Fruit fly (Drosophila melanogaster) whole organism, embryonic: Measurements from ENCODE around the gene CG12279.

ENCODE experiments used
- Adf1 ChIP-seq: fragments of 200-800 bp; sonication (Bioruptor generic); IDR thresholded peaks from 2 replicates; pipeline ENCODE4 v1.3.6; 2022; ENCODE audit warnings: missing biosample characterization, missing genetic modification characterization
- Atf3 ChIP-seq: fragments of 200-800 bp; sonication (Bioruptor generic); optimal IDR thresholded peaks from 3 replicates; lab custom pipeline; 2016; ENCODE audit warnings: missing biosample characterization, missing genetic modification characterization
- B-H2 ChIP-seq: fragments of 200-800 bp; sonication (Bioruptor generic); optimal IDR thresholded peaks from 2 replicates; lab custom pipeline; 2018; ENCODE audit warnings: missing biosample characterization, mild to moderate bottlenecking, missing genetic modification characterization
- CG10321 ChIP-seq: fragments of 200-800 bp; sonication (Bioruptor generic); IDR thresholded peaks from 2 replicates; pipeline ENCODE4 v1.3.6; 2022; ENCODE audit warnings: missing biosample characterization, missing genetic modification characterization
- CG11696 ChIP-seq: fragments of 200-800 bp; sonication (Bioruptor generic); IDR thresholded peaks from 2 replicates; pipeline ENCODE4 v1.3.6; 2022; ENCODE audit warnings: missing biosample characterization, missing genetic modification characterization
- CG13123 ChIP-seq: fragments of 200-800 bp; sonication (Bioruptor generic); optimal IDR thresholded peaks from 2 replicates; lab custom pipeline; 2016; ENCODE audit warnings: missing biosample characterization, missing genetic modification characterization
- CG13424 ChIP-seq: fragments of 200-800 bp; sonication (Bioruptor generic); optimal IDR thresholded peaks from 2 replicates; lab custom pipeline; 2019; ENCODE audit warnings: missing biosample characterization, mild to moderate bottlenecking, missing genetic modification characterization, moderate library complexity
- CG14441 ChIP-seq: fragments of 200-800 bp; sonication (Bioruptor generic); IDR thresholded peaks from 2 replicates; pipeline ENCODE4 v1.3.6; 2022; ENCODE audit warnings: missing biosample characterization, missing genetic modification characterization
- CG17568 ChIP-seq: fragments of 200-800 bp; sonication (Bioruptor generic); optimal IDR thresholded peaks from 2 replicates; lab custom pipeline; 2018; ENCODE audit warnings: missing biosample characterization, mild to moderate bottlenecking, missing genetic modification characterization, moderate library complexity
- CG18619 ChIP-seq: fragments of 200-800 bp; sonication (Bioruptor generic); optimal IDR thresholded peaks from 3 replicates; lab custom pipeline; 2017; ENCODE audit warnings: missing biosample characterization, mild to moderate bottlenecking, missing genetic modification characterization
- CG2129 ChIP-seq: fragments of 200-800 bp; sonication (Bioruptor generic); IDR thresholded peaks from 2 replicates; pipeline ENCODE4 v1.3.6; 2022; ENCODE audit warnings: missing biosample characterization, missing genetic modification characterization; ENCODE audit not compliant: partially characterized antibody
- CG2202 ChIP-seq: fragments of 200-800 bp; sonication (Bioruptor generic); optimal IDR thresholded peaks from 2 replicates; lab custom pipeline; 2018; ENCODE audit warnings: missing biosample characterization, mild to moderate bottlenecking, missing genetic modification characterization
- CG2889 ChIP-seq: fragments of 200-800 bp; sonication (Bioruptor generic); IDR thresholded peaks from 3 replicates; pipeline ENCODE4 v1.3.6; 2022; ENCODE audit warnings: missing biosample characterization, missing genetic modification characterization
- CG3065 ChIP-seq: fragments of 200-800 bp; sonication (Bioruptor generic); optimal IDR thresholded peaks from 2 replicates; lab custom pipeline; 2016; ENCODE audit warnings: missing biosample characterization, missing genetic modification characterization
- CG31441 ChIP-seq: fragments of 200-800 bp; sonication (Bioruptor generic); IDR thresholded peaks from 2 replicates; pipeline ENCODE4 v1.3.6; 2022; ENCODE audit warnings: missing biosample characterization, missing genetic modification characterization
- CG32772 ChIP-seq: fragments of 200-800 bp; sonication (Bioruptor generic); IDR thresholded peaks from 2 replicates; pipeline ENCODE4 v1.3.6; 2022; ENCODE audit warnings: missing biosample characterization, missing genetic modification characterization
- CG4282 ChIP-seq: fragments of 200-800 bp; sonication (Bioruptor generic); optimal IDR thresholded peaks from 2 replicates; lab custom pipeline; 2016; ENCODE audit warnings: missing biosample characterization, missing genetic modification characterization
- CG4404 ChIP-seq: fragments of 200-800 bp; sonication (Bioruptor generic); IDR thresholded peaks from 2 replicates; pipeline ENCODE4 v1.3.6; 2022; ENCODE audit warnings: missing biosample characterization, missing genetic modification characterization
- CG5180 ChIP-seq: fragments of 200-800 bp; sonication (Bioruptor generic); optimal IDR thresholded peaks from 3 replicates; lab custom pipeline; 2017; ENCODE audit warnings: missing biosample characterization, missing genetic modification characterization, mild to moderate bottlenecking, moderate library complexity, missing genetic modification reagents
- CG8281 ChIP-seq: fragments of 200-800 bp; sonication (Bioruptor generic); optimal IDR thresholded peaks from 2 replicates; lab custom pipeline; 2018; ENCODE audit warnings: missing biosample characterization, mild to moderate bottlenecking, missing genetic modification characterization, moderate library complexity
- CG8388 ChIP-seq: fragments of 200-800 bp; sonication (Bioruptor generic); optimal IDR thresholded peaks from 2 replicates; lab custom pipeline; 2019; ENCODE audit warnings: missing biosample characterization, mild to moderate bottlenecking, missing genetic modification characterization, moderate library complexity
- CG9932 ChIP-seq: fragments of 200-800 bp; sonication (Bioruptor generic); IDR thresholded peaks from 2 replicates; pipeline ENCODE4 v1.3.6; 2022; ENCODE audit warnings: missing biosample characterization, missing genetic modification characterization
- Camta ChIP-seq: fragments of 200-800 bp; sonication (Bioruptor generic); optimal IDR thresholded peaks from 2 replicates; lab custom pipeline; 2016; ENCODE audit warnings: missing biosample characterization, missing genetic modification characterization
- CrebB ChIP-seq: fragments of 200-800 bp; sonication (Bioruptor generic); optimal IDR thresholded peaks from 3 replicates; lab custom pipeline; 2018; ENCODE audit warnings: missing biosample characterization, mild to moderate bottlenecking, missing genetic modification characterization
- Deaf1 ChIP-seq: fragments of 200-800 bp; optimal IDR thresholded peaks from 3 replicates; lab custom pipeline; 2019; ENCODE audit warnings: missing biosample characterization, mild to moderate bottlenecking, missing genetic modification characterization, moderate library complexity
- Hr3 ChIP-seq: fragments of 200-800 bp; sonication (Bioruptor generic); optimal IDR thresholded peaks from 3 replicates; lab custom pipeline; 2016; ENCODE audit warnings: missing biosample characterization, missing genetic modification characterization
- Hr78 ChIP-seq, 2 experiments: fragments of 200-800 bp in 1 of 2; fragments of >200 bp in 1 of 2; sonication (Bioruptor generic) in 1 of 2; optimal IDR thresholded peaks; 2 replicates each; lab custom pipeline; 2017 to 2019; ENCODE audit warnings: missing biosample characterization in 2 of 2, missing genetic modification characterization in 2 of 2, mild to moderate bottlenecking in 1 of 2, moderate library complexity in 1 of 2
- Mes4 ChIP-seq: fragments of 200-800 bp; sonication (Bioruptor generic); optimal IDR thresholded peaks from 2 replicates; lab custom pipeline; 2016; ENCODE audit warnings: missing biosample characterization, missing genetic modification characterization
- NC2α ChIP-seq: fragments of 200-800 bp; sonication (Bioruptor generic); optimal IDR thresholded peaks from 2 replicates; lab custom pipeline; 2016; ENCODE audit warnings: missing biosample characterization, missing genetic modification characterization
- Nf-YC ChIP-seq: fragments of 200-800 bp; optimal IDR thresholded peaks from 3 replicates; lab custom pipeline; 2019; ENCODE audit warnings: missing biosample characterization, mild to moderate bottlenecking, missing genetic modification characterization, moderate library complexity
- Sry-β ChIP-seq: fragments of 200-800 bp; sonication (Bioruptor generic); optimal IDR thresholded peaks from 2 replicates; lab custom pipeline; 2018; ENCODE audit warnings: missing biosample characterization, mild to moderate bottlenecking, missing genetic modification characterization, moderate library complexity
- Trl ChIP-seq, 3 experiments: fragments of >200 bp in 2 of 3; fragments of 200-800 bp in 1 of 3; sonication (Bioruptor generic) in 1 of 3; optimal IDR thresholded peaks; 2 replicates in 1 of 3; 3 replicates in 2 of 3; lab custom pipeline; 2016 to 2017; ENCODE audit warnings: missing biosample characterization in 1 of 3, missing genetic modification characterization in 1 of 3
- al ChIP-seq: fragments of 200-800 bp; sonication (Bioruptor generic); IDR thresholded peaks from 2 replicates; pipeline ENCODE4 v1.3.6; 2022; ENCODE audit warnings: missing biosample characterization, missing genetic modification characterization
- bab2 ChIP-seq: fragments of 200-800 bp; sonication (Bioruptor generic); optimal IDR thresholded peaks from 2 replicates; lab custom pipeline; 2016; ENCODE audit warnings: missing biosample characterization, missing genetic modification characterization
- bsh ChIP-seq, 2 experiments: fragments of 200-800 bp; sonication (Bioruptor generic); optimal IDR thresholded peaks; 2 replicates each; lab custom pipeline; 2017 to 2018; ENCODE audit warnings: mild to moderate bottlenecking in 2 of 2, missing biosample characterization in 2 of 2, missing genetic modification characterization in 2 of 2, moderate library complexity in 1 of 2
- chm ChIP-seq: fragments of 200-800 bp; sonication (Bioruptor generic); IDR thresholded peaks from 2 replicates; pipeline ENCODE4 v1.3.6; 2022; ENCODE audit warnings: missing biosample characterization, missing genetic modification characterization
- crc ChIP-seq: fragments of 200-800 bp; sonication (Bioruptor generic); optimal IDR thresholded peaks from 2 replicates; lab custom pipeline; 2016; ENCODE audit warnings: missing biosample characterization, missing genetic modification characterization
- croc ChIP-seq: fragments of 200-800 bp; sonication (Bioruptor generic); conservative IDR thresholded peaks from 3 replicates; pipeline ENCODE4 v1.3.6; 2022; ENCODE audit warnings: missing biosample characterization, missing genetic modification characterization
- da ChIP-seq: fragments of 200-800 bp; sonication (Bioruptor generic); optimal IDR thresholded peaks from 2 replicates; lab custom pipeline; 2016; ENCODE audit warnings: missing biosample characterization, missing genetic modification characterization
- dimm ChIP-seq: fragments of 200-800 bp; sonication (Bioruptor generic); IDR thresholded peaks from 2 replicates; pipeline ENCODE4 v1.3.6; 2022; ENCODE audit warnings: missing biosample characterization, missing genetic modification characterization
- en ChIP-seq: fragments of 200-800 bp; sonication (Bioruptor generic); optimal IDR thresholded peaks from 2 replicates; lab custom pipeline; 2016; ENCODE audit warnings: missing biosample characterization, missing genetic modification characterization
- fu2 ChIP-seq: fragments of 200-800 bp; sonication (Bioruptor generic); optimal IDR thresholded peaks from 2 replicates; lab custom pipeline; 2016; ENCODE audit warnings: missing biosample characterization, missing genetic modification characterization
- gro ChIP-seq: fragments of 200-800 bp; sonication (Bioruptor generic); optimal IDR thresholded peaks from 2 replicates; lab custom pipeline; 2016; ENCODE audit warnings: missing biosample characterization, missing genetic modification characterization
- hkb ChIP-seq, 2 experiments: fragments of 200-800 bp in 1 of 2; fragments of >200 bp in 1 of 2; sonication (Bioruptor generic) in 1 of 2; IDR thresholded peaks in 1 of 2; optimal IDR thresholded peaks in 1 of 2; 2 replicates each; pipeline versions ENCODE4 v1.3.6 to Lab custom; 2017 to 2022; ENCODE audit warnings: missing biosample characterization in 1 of 2, missing genetic modification characterization in 1 of 2
- ind ChIP-seq: fragments of 200-800 bp; sonication (Bioruptor generic); optimal IDR thresholded peaks from 3 replicates; lab custom pipeline; 2016; ENCODE audit warnings: missing biosample characterization, missing genetic modification characterization
- jing ChIP-seq: fragments of 200-800 bp; sonication (Bioruptor generic); optimal IDR thresholded peaks from 2 replicates; lab custom pipeline; 2018; ENCODE audit warnings: missing biosample characterization, mild to moderate bottlenecking, missing genetic modification characterization
- lilli ChIP-seq: fragments of 200-800 bp; sonication (Bioruptor generic); optimal IDR thresholded peaks from 3 replicates; lab custom pipeline; 2016; ENCODE audit warnings: missing biosample characterization, missing genetic modification characterization
- org-1 ChIP-seq: fragments of 200-800 bp; sonication (Bioruptor generic); optimal IDR thresholded peaks from 2 replicates; lab custom pipeline; 2017; ENCODE audit warnings: missing biosample characterization, missing genetic modification characterization
- pros ChIP-seq: fragments of 200-800 bp; sonication (Bioruptor generic); optimal IDR thresholded peaks from 3 replicates; lab custom pipeline; 2019; ENCODE audit warnings: missing biosample characterization, mild to moderate bottlenecking, missing genetic modification characterization, moderate library complexity
- toy ChIP-seq: fragments of 200-800 bp; sonication (Bioruptor generic); IDR thresholded peaks from 2 replicates; pipeline ENCODE4 v1.3.6; 2022; ENCODE audit warnings: missing biosample characterization, missing genetic modification characterization

Gene CG12279

DNA sequence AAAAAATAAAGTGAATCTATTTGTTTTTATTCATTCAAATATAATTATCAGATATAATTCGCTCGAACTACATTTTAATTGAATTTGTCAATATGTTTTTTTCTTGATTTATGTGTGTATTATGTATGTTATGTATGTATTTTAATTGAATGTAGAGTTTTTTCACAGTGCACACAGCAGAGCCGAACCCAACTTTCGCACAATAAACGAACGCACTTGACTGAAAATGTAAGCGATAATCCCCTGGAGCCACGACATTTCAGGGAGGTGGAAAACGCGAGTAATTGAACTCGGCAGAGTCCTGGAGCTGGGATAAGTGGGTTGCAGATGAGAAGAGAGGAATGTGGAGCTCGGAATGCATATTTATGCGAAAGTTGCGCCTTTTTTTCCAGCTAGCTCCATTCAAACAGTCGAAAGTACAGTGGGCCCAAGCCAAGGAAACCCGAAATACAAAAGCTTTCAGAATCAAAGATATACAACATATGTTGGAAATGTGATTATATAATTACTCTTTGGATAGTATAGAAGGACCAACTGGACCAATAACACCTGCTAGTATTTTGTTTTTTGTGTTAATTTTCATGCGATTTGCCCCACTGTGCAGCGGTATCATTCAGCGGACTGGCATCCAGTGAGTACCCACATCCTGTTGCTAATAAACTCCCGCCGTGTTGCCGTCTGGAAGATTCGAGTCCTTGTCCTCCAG, 23.2 kb downstream of the CG12279 start:
- TF ChIP-seq bsh (GFP tag; optimal IDR thresholded peaks at IDR 0.05; lab: Kevin White, UChicago) (no peak), da (GFP tag; lab: Kevin White, UChicago) (no peak), CG9932 (GFP tag; lab: Robert Waterston, UW) (no peak), CG13424 (tag; lab: Kevin White, UChicago) (no peak), Sry-β (GFP tag; lab: Kevin White, UChicago) (no peak), Hr3 (GFP tag; lab: Kevin White, UChicago) (no peak), Atf3 (GFP tag; lab: Kevin White, UChicago) (no peak), croc (no peak), CG8388 (GFP tag; lab: Kevin White, UChicago) (no peak), CG18619 (GFP tag; lab: Kevin White, UChicago) (peak; percentile 21), toy (no peak), dimm (GFP tag; lab: Robert Waterston, UW) (no peak), Adf1 (GFP tag; lab: Robert Waterston, UW) (no peak), CG2129 (GFP tag; lab: Robert Waterston, UW) (no peak), CG11696 (no peak), Hr78 (GFP tag; optimal IDR thresholded peaks at IDR 0.05; lab: Kevin White, UChicago) (no peak), Trl (optimal IDR thresholded peaks at IDR 0.05; lab: Kevin White, UChicago) (no peak), Trl (GFP tag; optimal IDR thresholded peaks at IDR 0.05; lab: Kevin White, UChicago) (no peak), Mes4 (no peak), ind (peak; percentile 24), pros (GFP tag; lab: Kevin White, UChicago) (no peak), chm (GFP tag; lab: Robert Waterston, UW) (no peak), CG14441 (peak; percentile 36; the same call in 1 of the 2 replicates), CG31441 (no peak), CG2889 (GFP tag; lab: Robert Waterston, UW) (0 out of 3 replicates have a peak, but pooled peaks have one; percentile 42), CG3065 (no peak), gro (no peak), CG5180 (GFP tag; lab: Kevin White, UChicago) (no peak), CG4404 (GFP tag; lab: Robert Waterston, UW) (peak; percentile 21; the same call in 1 of the 2 replicates), bab2 (GFP tag; lab: Kevin White, UChicago) (no peak), B-H2 (GFP tag; lab: Kevin White, UChicago) (no peak), al (peak; percentile 17; the same call in 1 of the 2 replicates), CrebB (tag; lab: Kevin White, UChicago) (no peak), CG2202 (no peak), crc (GFP tag; lab: Kevin White, UChicago) (no peak), fu2 (GFP tag; lab: Kevin White, UChicago) (no peak), hkb (optimal IDR thresholded peaks at IDR 0.05; lab: Kevin White, UChicago) (no peak), hkb (GFP tag; IDR thresholded peaks at IDR 0.05; lab: Robert Waterston, UW) (peak; percentile 24; the same call in 1 of the 2 replicates), CG13123 (no peak), CG10321 (no peak), CG4282 (GFP tag; lab: Kevin White, UChicago) (no peak), lilli (GFP tag; lab: Kevin White, UChicago) (no peak), CG32772 (GFP tag; lab: Robert Waterston, UW) (peak; percentile 24; the same call in 1 of the 2 replicates), CG8281 (tag; lab: Kevin White, UChicago) (no peak), jing (no peak), NC2α (no peak), org-1 (GFP tag; lab: Kevin White, UChicago) (no peak), Deaf1 (tag; lab: Kevin White, UChicago) (peak; percentile 71), en (no peak), Camta (GFP tag; lab: Kevin White, UChicago) (no peak), CG17568 (GFP tag; lab: Kevin White, UChicago) (no peak), Nf-YC (tag; lab: Kevin White, UChicago) (no peak)
